Worm (Caenorhabditis elegans) whole organism, L3 larva: Measurements from ENCODE around the gene btb-8.

ENCODE experiments used
- R02D3.7 ChIP-seq: fragments of 150-350 bp; optimal IDR thresholded peaks from 2 replicates; lab custom pipeline; 2014; ENCODE audit warnings: missing biosample characterization, missing genetic modification characterization
- ZK546.5 ChIP-seq: sonication (generic microtip); optimal IDR thresholded peaks from 2 replicates; lab custom pipeline; 2017; ENCODE audit warnings: missing biosample characterization, missing genetic modification characterization
- ama-1 ChIP-seq: fragments of 150-350 bp; optimal IDR thresholded peaks from 2 replicates; lab custom pipeline; 2018
- ceh-16 ChIP-seq: sonication (generic microtip); optimal IDR thresholded peaks from 2 replicates; lab custom pipeline; 2017; ENCODE audit warnings: missing biosample characterization, missing genetic modification characterization
- ceh-28 ChIP-seq: fragments of 150-350 bp; optimal IDR thresholded peaks from 2 replicates; lab custom pipeline; 2014; ENCODE audit warnings: missing biosample characterization, missing genetic modification reagents, missing genetic modification characterization
- ceh-82 ChIP-seq: fragments of 150-350 bp; optimal IDR thresholded peaks from 2 replicates; lab custom pipeline; 2014; ENCODE audit warnings: missing biosample characterization, missing genetic modification characterization
- daf-12 ChIP-seq: fragments of 150-350 bp; optimal IDR thresholded peaks from 2 replicates; lab custom pipeline; 2014; ENCODE audit warnings: missing biosample characterization, missing genetic modification reagents, missing genetic modification characterization
- egl-27 ChIP-seq: sonication (generic microtip); optimal IDR thresholded peaks from 4 replicates; lab custom pipeline; 2017; ENCODE audit warnings: missing biosample characterization, missing genetic modification reagents, missing genetic modification characterization
- egl-5 ChIP-seq: fragments of 150-350 bp; optimal IDR thresholded peaks from 2 replicates; lab custom pipeline; 2017; ENCODE audit warnings: missing biosample characterization, missing genetic modification reagents, missing genetic modification characterization, inconsistent platforms
- elt-1 ChIP-seq: fragments of 150-350 bp; optimal IDR thresholded peaks from 2 replicates; lab custom pipeline; 2014; ENCODE audit warnings: missing biosample characterization, missing genetic modification characterization
- fkh-10 ChIP-seq: sonication (generic microtip); optimal IDR thresholded peaks from 2 replicates; lab custom pipeline; 2017; ENCODE audit warnings: missing biosample characterization, missing genetic modification reagents, missing genetic modification characterization
- fos-1 ChIP-seq: fragments of 150-350 bp; optimal IDR thresholded peaks from 2 replicates; lab custom pipeline; 2014; ENCODE audit warnings: missing biosample characterization, missing genetic modification characterization
- hmg-11 ChIP-seq: sonication (generic microtip); optimal IDR thresholded peaks from 2 replicates; lab custom pipeline; 2016; ENCODE audit warnings: missing genetic modification characterization, missing compliant biosample characterization
- jun-1 ChIP-seq: fragments of 150-350 bp; optimal IDR thresholded peaks from 2 replicates; lab custom pipeline; 2014; ENCODE audit warnings: missing biosample characterization, missing genetic modification reagents, missing genetic modification characterization
- lin-15B ChIP-seq: fragments of 150-350 bp; optimal IDR thresholded peaks from 2 replicates; lab custom pipeline; 2014; ENCODE audit warnings: missing biosample characterization, missing genetic modification characterization
- lin-39 ChIP-seq: fragments of 150-350 bp; optimal IDR thresholded peaks from 2 replicates; lab custom pipeline; 2018; ENCODE audit warnings: missing biosample characterization, missing genetic modification reagents, missing genetic modification characterization
- lsy-12 ChIP-seq: sonication (generic microtip); optimal IDR thresholded peaks from 2 replicates; lab custom pipeline; 2016; ENCODE audit warnings: mild to moderate bottlenecking, missing genetic modification characterization, missing compliant biosample characterization
- mdl-1 ChIP-seq: fragments of 150-350 bp; optimal IDR thresholded peaks from 2 replicates; lab custom pipeline; 2014; ENCODE audit warnings: missing biosample characterization, missing genetic modification characterization
- nhr-11 ChIP-seq: fragments of 150-350 bp; optimal IDR thresholded peaks from 2 replicates; lab custom pipeline; 2014; ENCODE audit warnings: missing biosample characterization, missing genetic modification characterization
- nhr-12 ChIP-seq: fragments of 150-350 bp; optimal IDR thresholded peaks from 2 replicates; lab custom pipeline; 2014; ENCODE audit warnings: missing biosample characterization, missing genetic modification characterization
- nhr-23 ChIP-seq: fragments of 150-350 bp; optimal IDR thresholded peaks from 2 replicates; lab custom pipeline; 2014; ENCODE audit warnings: missing biosample characterization, missing genetic modification reagents, missing genetic modification characterization
- nhr-237 ChIP-seq: fragments of 150-350 bp; optimal IDR thresholded peaks from 2 replicates; lab custom pipeline; 2014; ENCODE audit warnings: missing biosample characterization, missing genetic modification characterization
- nhr-25 ChIP-seq: sonication (generic microtip); optimal IDR thresholded peaks from 2 replicates; lab custom pipeline; 2017; ENCODE audit warnings: missing biosample characterization, missing genetic modification characterization
- nhr-28 ChIP-seq: fragments of 150-350 bp; optimal IDR thresholded peaks from 2 replicates; lab custom pipeline; 2014; ENCODE audit warnings: missing biosample characterization, missing genetic modification characterization
- nhr-43 ChIP-seq: sonication (generic microtip); optimal IDR thresholded peaks from 2 replicates; lab custom pipeline; 2016; ENCODE audit warnings: mild to moderate bottlenecking, missing genetic modification characterization, missing compliant biosample characterization; ENCODE audit not compliant: poor library complexity, severe bottlenecking
- nhr-67 ChIP-seq: fragments of 150-350 bp; optimal IDR thresholded peaks from 2 replicates; lab custom pipeline; 2014; ENCODE audit warnings: missing biosample characterization, missing genetic modification characterization
- nhr-77 ChIP-seq: fragments of 150-350 bp; optimal IDR thresholded peaks from 2 replicates; lab custom pipeline; 2014; ENCODE audit warnings: missing biosample characterization, missing genetic modification characterization
- pqm-1 ChIP-seq: fragments of 150-350 bp; optimal IDR thresholded peaks from 2 replicates; lab custom pipeline; 2017; ENCODE audit warnings: missing biosample characterization, missing genetic modification characterization, inconsistent platforms
- sea-2 ChIP-seq: fragments of 150-350 bp; sonication (generic microtip); optimal IDR thresholded peaks from 4 replicates; lab custom pipeline; 2014; ENCODE audit warnings: missing biosample characterization, missing genetic modification reagents, missing genetic modification characterization
- skn-1 ChIP-seq: fragments of 150-350 bp; optimal IDR thresholded peaks from 2 replicates; lab custom pipeline; 2014; ENCODE audit warnings: missing biosample characterization, missing genetic modification characterization
- snpc-4 ChIP-seq: fragments of 150-350 bp; optimal IDR thresholded peaks from 2 replicates; lab custom pipeline; 2014; ENCODE audit warnings: missing biosample characterization, missing genetic modification characterization
- tbx-2 ChIP-seq: sonication (generic microtip); optimal IDR thresholded peaks from 2 replicates; lab custom pipeline; 2016; ENCODE audit warnings: mild to moderate bottlenecking, missing genetic modification characterization, missing compliant biosample characterization
- unc-39 ChIP-seq: sonication (generic microtip); optimal IDR thresholded peaks from 4 replicates; lab custom pipeline; 2017; ENCODE audit warnings: missing biosample characterization, missing genetic modification characterization
- unc-62 ChIP-seq: fragments of 150-350 bp; sonication (generic microtip); optimal IDR thresholded peaks from 4 replicates; lab custom pipeline; 2014; ENCODE audit warnings: missing biosample characterization, missing genetic modification reagents, missing genetic modification characterization
- zag-1 ChIP-seq: fragments of 150-350 bp; optimal IDR thresholded peaks from 2 replicates; lab custom pipeline; 2014; ENCODE audit warnings: missing biosample characterization, missing genetic modification characterization
- ztf-11 ChIP-seq: fragments of 150-350 bp; optimal IDR thresholded peaks from 2 replicates; lab custom pipeline; 2014; ENCODE audit warnings: missing biosample characterization, missing genetic modification characterization
- ztf-4 ChIP-seq: fragments of 150-350 bp; optimal IDR thresholded peaks from 2 replicates; lab custom pipeline; 2014; ENCODE audit warnings: missing biosample characterization, missing genetic modification characterization

Gene btb-8

DNA sequence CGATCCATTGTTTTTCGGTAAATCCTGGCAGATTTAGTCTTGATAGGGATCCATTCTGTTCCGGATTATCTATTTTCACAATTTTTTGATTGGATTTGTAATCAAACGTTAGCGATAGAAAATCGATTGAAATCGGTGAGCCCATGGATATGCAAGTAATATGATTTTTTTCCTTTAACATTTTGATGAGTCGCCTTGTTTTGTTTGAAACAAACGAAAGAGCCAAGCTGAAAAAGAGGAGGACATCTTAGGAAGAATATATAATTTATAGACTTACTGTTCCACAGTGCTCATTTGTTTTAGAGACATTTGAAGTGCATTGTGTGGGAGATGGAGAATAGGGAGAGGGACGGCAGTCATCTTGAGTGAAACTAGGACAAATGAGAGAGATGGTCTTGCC lies 33.8 kb upstream of the btb-8 start, which contains the start of the genes fbxb-18 and fbxb-19:
Gene fbxb-18 (minus strand): TSS at position 101 of the 400 bp plus-strand sequence.
Gene fbxb-19 (minus strand): TSS at position 369 of the 400 bp plus-strand sequence.
- TF ChIP-seq snpc-4 (tag; lab: Kevin White, UChicago) (no peak), mdl-1 (tag; lab: Kevin White, UChicago) (no peak), unc-39 (no peak), zag-1 (tag; lab: Kevin White, UChicago) (no peak), nhr-11 (tag; lab: Kevin White, UChicago) (no peak)

DNA sequence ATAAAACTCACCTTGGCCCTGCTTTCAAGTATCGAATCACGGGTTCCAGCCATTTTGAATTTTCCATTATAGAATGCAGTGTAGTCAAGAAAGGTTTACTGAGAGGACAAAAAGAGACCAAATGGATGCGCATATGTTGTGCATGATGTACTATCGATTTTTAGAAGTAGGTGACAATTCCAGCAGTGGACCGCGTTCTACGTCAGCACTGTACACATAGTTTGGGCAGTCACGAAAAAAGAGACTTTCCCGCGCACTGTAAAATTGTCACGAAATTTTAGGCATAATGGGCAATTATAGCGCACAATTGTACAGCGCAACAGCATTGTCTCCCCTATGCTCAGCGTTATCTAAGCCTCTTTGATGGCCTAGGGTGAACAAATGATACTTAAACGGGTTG lies 31.6 kb upstream of the btb-8 start, which contains the start of gene fbxc-22:
Gene fbxc-22 (minus strand): TSS at position 101 of the 400 bp plus-strand sequence.
- TF ChIP-seq mdl-1 (tag; lab: Kevin White, UChicago) (no peak), nhr-77 (tag; lab: Kevin White, UChicago) (no peak), nhr-25 (no peak), nhr-23 (tag; lab: Kevin White, UChicago) (no peak), unc-39 (no peak), ceh-16 (no peak), nhr-12 (tag; lab: Kevin White, UChicago) (no peak), nhr-67 (tag; lab: Kevin White, UChicago) (no peak), tbx-2 (tag; lab: Kevin White, UChicago) (no peak)

ce11 chrII:1692827-1693226 lies 29.7 kb upstream of the btb-8 start, which contains the start of gene fbxc-21:
fbxc-21 (minus strand) TSS chrII:1692927.
- TF ChIP-seq ceh-82 (tag; lab: Kevin White, UChicago) (no peak), R02D3.7 (tag; lab: Kevin White, UChicago) (no peak), nhr-28 (tag; lab: Kevin White, UChicago) (no peak), lsy-12 (tag; lab: Kevin White, UChicago) (no peak), nhr-12 (tag; lab: Kevin White, UChicago) (no peak), tbx-2 (tag; lab: Kevin White, UChicago) (no peak), unc-62 (no peak), nhr-67 (tag; lab: Kevin White, UChicago) (no peak), ceh-28 (no peak), ztf-11 (tag; lab: Kevin White, UChicago) (no peak), jun-1 (no peak), fos-1 (tag; lab: Kevin White, UChicago) (no peak), sea-2 (GFP tag; lab: Kevin White, UChicago) (no peak), nhr-77 (tag; lab: Kevin White, UChicago) (no peak), hmg-11 (no peak), egl-27 (no peak), nhr-23 (tag; lab: Kevin White, UChicago) (no peak)
- TF ChIP-seq, all 47 proteins: peak for 0

- TF ChIP-seq nhr-12 (tag; lab: Kevin White, UChicago): no peak
- TF ChIP-seq ama-1: no peak
- no peak for TF ChIP-seq fos-1 (tag; lab: Kevin White, UChicago)
- no peak for TF ChIP-seq pqm-1 (tag; lab: Kevin White, UChicago)
- TF ChIP-seq skn-1: no peak
- no peak for TF ChIP-seq fkh-10 (GFP tag; lab: Kevin White, UChicago)
- TF ChIP-seq lin-39 (tag; lab: Kevin White, UChicago): no peak
- TF ChIP-seq lsy-12 (tag; lab: Kevin White, UChicago): no peak
- TF ChIP-seq daf-12: no peak
- no peak for TF ChIP-seq egl-5
- no peak for TF ChIP-seq unc-62
- TF ChIP-seq nhr-43: no peak
- TF ChIP-seq elt-1 (tag; lab: Kevin White, UChicago): no peak
- TF ChIP-seq lin-15B (tag; lab: Kevin White, UChicago): no peak
- TF ChIP-seq ZK546.5 (tag; lab: Kevin White, UChicago): no peak
Measured at ce11 chrII:1694530-1694929, 28.0 kb upstream of the btb-8 start, which contains the start of gene fbxc-26. fbxc-26 (minus strand) TSS chrII:1694630.

- TF ChIP-seq nhr-43 (no peak), ztf-4 (tag; lab: Kevin White, UChicago) (no peak), nhr-77 (tag; lab: Kevin White, UChicago) (no peak), egl-27 (no peak), ceh-82 (tag; lab: Kevin White, UChicago) (no peak), fkh-10 (GFP tag; lab: Kevin White, UChicago) (no peak), nhr-237 (no peak)
Measured at ce11 chrII:1695861-1696260, 26.7 kb upstream of the btb-8 start, which contains the start of gene F58E1.13. F58E1.13 (minus strand) TSS chrII:1695872.
